Worm (Caenorhabditis elegans): ENCODE measurements around the gene dhhc-14.
A peak's percentile ranks its signal among the peaks of the same experiment; 100 is the strongest.

dhhc-14 gene

ce11 chrX:8565810-8566416 lies 13.8 kb downstream of the dhhc-14 start:
- peak; percentile 44 for TF ChIP-seq mxl-3 (GFP tag; optimal IDR thresholded peaks at IDR 0.05)
- no peak for TF ChIP-seq madf-5 (GFP tag; IDR thresholded peaks at IDR 0.05)
- no peak for TF ChIP-seq lin-38 (GFP tag; IDR thresholded peaks at IDR 0.05)
- TF ChIP-seq F49E8.2 (tag; optimal IDR thresholded peaks at IDR 0.05; ENCODE audit: borderline replicate concordance) = no peak
- peak; percentile 23 for TF ChIP-seq mes-2 (tag; optimal IDR thresholded peaks at IDR 0.05; ENCODE audit: poor library complexity, severe bottlenecking)
- 0 out of 2 replicates have a peak, but pooled peaks have one; percentile 8 for TF ChIP-seq hmg-1.1 (GFP tag; IDR thresholded peaks at IDR 0.05)
- no peak for TF ChIP-seq ceh-82 (tag; optimal IDR thresholded peaks at IDR 0.05)
- TF ChIP-seq mdl-1 (tag; optimal IDR thresholded peaks at IDR 0.05) = peak; percentile 36 to 83
- peak; percentile 57 for TF ChIP-seq hlh-11 (tag; optimal IDR thresholded peaks at IDR 0.05)
- TF ChIP-seq arid-1 (GFP tag; conservative IDR thresholded peaks at IDR 0.05) = no peak
- no peak for TF ChIP-seq lir-3 (tag; optimal IDR thresholded peaks at IDR 0.05)
- no peak for TF ChIP-seq ZK546.5 (tag; optimal IDR thresholded peaks at IDR 0.05)
- peak in 1 of 2 experiments; percentile 14 for TF ChIP-seq lsy-2 (tag; optimal IDR thresholded peaks at IDR 0.05)
- peak; percentile 21 for TF ChIP-seq fkh-10 (GFP tag; optimal IDR thresholded peaks at IDR 0.05)
- TF ChIP-seq snpc-1.2 (GFP tag; IDR thresholded peaks at IDR 0.05) = no peak
- peak; percentile 36 for TF ChIP-seq hlh-30 (tag; optimal IDR thresholded peaks at IDR 0.05; ENCODE audit: insufficient read depth)
- no peak for TF ChIP-seq spr-1 (tag; optimal IDR thresholded peaks at IDR 0.05)
- TF ChIP-seq daf-16 (GFP tag; optimal IDR thresholded peaks at IDR 0.05) = no peak
- peak; percentile 2 for TF ChIP-seq daf-16 (tag; optimal IDR thresholded peaks at IDR 0.05)
- peak in 1 of 2 experiments; percentile 25 for TF ChIP-seq hif-1 (tag; optimal IDR thresholded peaks at IDR 0.05)
- TF ChIP-seq unc-62 (GFP tag; optimal IDR thresholded peaks at IDR 0.05 in 1 of 2) = peak in 1 of 2 experiments; percentile 98
- TF ChIP-seq unc-62 (tag; optimal IDR thresholded peaks at IDR 0.05) = no peak
- peak; percentile 94 for TF ChIP-seq aha-1 (tag)
- no peak for TF ChIP-seq F10B5.3 (tag; optimal IDR thresholded peaks at IDR 0.05)
- TF ChIP-seq mdt-29 (GFP tag; IDR thresholded peaks at IDR 0.05) = no peak
- TF ChIP-seq unc-39 (tag; optimal IDR thresholded peaks at IDR 0.05) = no peak
- TF ChIP-seq F37D6.2 (tag; optimal IDR thresholded peaks at IDR 0.05) = peak; percentile 25
- peak; percentile 19 for TF ChIP-seq mep-1 (tag; optimal IDR thresholded peaks at IDR 0.05)
- no peak for TF ChIP-seq egl-43 (GFP tag; IDR thresholded peaks at IDR 0.05)

ce11 chrX:8566521-8567032 lies 14.5 kb downstream of the dhhc-14 start:
- TF ChIP-seq nhr-11 (tag; optimal IDR thresholded peaks at IDR 0.05) (peak; percentile 4), daf-16 (GFP tag; optimal IDR thresholded peaks at IDR 0.05) (no peak), daf-16 (tag; optimal IDR thresholded peaks at IDR 0.05) (no peak), aha-1 (tag) (peak; percentile 90)

ce11 chrX:8567166-8567565 lies 15.1 kb downstream of the dhhc-14 start:
- TF ChIP-seq dmd-6 (GFP tag; IDR thresholded peaks at IDR 0.05) (peak; percentile 96), nhr-28 (tag; optimal IDR thresholded peaks at IDR 0.05) (peak; percentile 89), T26A8.4 (GFP tag; IDR thresholded peaks at IDR 0.05) (no peak), tra-1 (GFP tag; IDR thresholded peaks at IDR 0.05) (peak; percentile 100), mes-2 (tag; optimal IDR thresholded peaks at IDR 0.05; ENCODE audit: poor library complexity, severe bottlenecking) (no peak), skn-1 (tag; optimal IDR thresholded peaks at IDR 0.05) (no peak), nhr-237 (tag; optimal IDR thresholded peaks at IDR 0.05) (no peak), daf-12 (tag; optimal IDR thresholded peaks at IDR 0.05) (no peak), daf-8 (GFP tag; IDR thresholded peaks at IDR 0.05) (no peak), pqm-1 (tag; optimal IDR thresholded peaks at IDR 0.05) (peak; percentile 85), F49E8.2 (tag; optimal IDR thresholded peaks at IDR 0.05; ENCODE audit: borderline replicate concordance) (no peak), T20F7.1 (GFP tag; optimal IDR thresholded peaks at IDR 0.05) (peak; percentile 26), rbr-2 (tag; optimal IDR thresholded peaks at IDR 0.05) (no peak), mxl-3 (GFP tag; optimal IDR thresholded peaks at IDR 0.05) (peak; percentile 60), zip-11 (GFP tag; IDR thresholded peaks at IDR 0.05) (no peak), daf-16 (GFP tag; optimal IDR thresholded peaks at IDR 0.05) (peak in 1 of 2 experiments; percentile 50), daf-16 (tag; optimal IDR thresholded peaks at IDR 0.05) (peak; percentile 62), daf-19 (GFP tag; conservative IDR thresholded peaks at IDR 0.05) (no peak), zip-2 (tag; optimal IDR thresholded peaks at IDR 0.05) (no peak), hmg-1.1 (GFP tag; IDR thresholded peaks at IDR 0.05) (no peak), ceh-20 (GFP tag; IDR thresholded peaks at IDR 0.05) (peak; percentile 63; the same call in 1 of the 2 replicates), sdz-12 (GFP tag; optimal IDR thresholded peaks at IDR 0.05) (no peak), nhr-42 (GFP tag; IDR thresholded peaks at IDR 0.05) (no peak), aly-2 (tag; optimal IDR thresholded peaks at IDR 0.05) (no peak)
